Worm (Caenorhabditis elegans) whole organism, late embryonic: ENCODE results near the gene Y55B1BL.1.

ENCODE experiments used
- C08G9.2 ChIP-seq: sonication (generic microtip); optimal IDR thresholded peaks from 2 replicates; lab custom pipeline; 2016; ENCODE audit warnings: mild to moderate bottlenecking, missing genetic modification characterization, moderate library complexity, missing compliant biosample characterization
- F13H6.1 ChIP-seq: sonication (generic microtip); optimal IDR thresholded peaks from 2 replicates; lab custom pipeline; 2016; ENCODE audit warnings: missing genetic modification characterization, missing compliant biosample characterization
- K02D7.2 ChIP-seq: sonication (generic microtip); optimal IDR thresholded peaks from 2 replicates; lab custom pipeline; 2017; ENCODE audit warnings: mild to moderate bottlenecking, missing genetic modification characterization, missing compliant biosample characterization
- K09A11.1 ChIP-seq: sonication (generic microtip); optimal IDR thresholded peaks from 2 replicates; lab custom pipeline; 2017; ENCODE audit warnings: antibody characterized with exemption, mild to moderate bottlenecking, missing genetic modification characterization, missing compliant biosample characterization; ENCODE audit not compliant: insufficient read depth
- T23F11.4 ChIP-seq: fragments of 200-800 bp; sonication (Bioruptor generic); optimal IDR thresholded peaks from 2 replicates; lab custom pipeline; 2018; ENCODE audit warnings: mild to moderate bottlenecking, missing genetic modification characterization, missing compliant biosample characterization
- ama-1 ChIP-seq: fragments of 150-350 bp; optimal IDR thresholded peaks from 2 replicates; lab custom pipeline; 2014
- ceh-14 ChIP-seq: sonication (generic microtip); optimal IDR thresholded peaks from 2 replicates; lab custom pipeline; 2016; ENCODE audit warnings: missing genotype, missing genetic modification characterization, missing compliant biosample characterization
- ceh-19 ChIP-seq: fragments of 200-800 bp; sonication (Bioruptor generic); optimal IDR thresholded peaks from 2 replicates; lab custom pipeline; 2018; ENCODE audit warnings: mild to moderate bottlenecking, missing genetic modification characterization, missing compliant biosample characterization
- ceh-2 ChIP-seq: sonication (generic microtip); optimal IDR thresholded peaks from 2 replicates; lab custom pipeline; 2016; ENCODE audit warnings: missing genotype, missing genetic modification characterization, missing compliant biosample characterization
- ceh-22 ChIP-seq: sonication (generic microtip); optimal IDR thresholded peaks from 2 replicates; lab custom pipeline; 2017; ENCODE audit warnings: missing biosample characterization, missing genetic modification characterization
- ceh-30 ChIP-seq: fragments of 150-350 bp; optimal IDR thresholded peaks from 2 replicates; lab custom pipeline; 2014; ENCODE audit warnings: missing biosample characterization, missing genetic modification characterization
- ceh-31 ChIP-seq: sonication (generic microtip); optimal IDR thresholded peaks from 2 replicates; lab custom pipeline; 2016; ENCODE audit warnings: missing genetic modification characterization, missing compliant biosample characterization
- ceh-34 ChIP-seq: sonication (generic microtip); optimal IDR thresholded peaks from 2 replicates; lab custom pipeline; 2016; ENCODE audit warnings: mild to moderate bottlenecking, missing genetic modification characterization, missing compliant biosample characterization
- ceh-45 ChIP-seq: fragments of 200-800 bp; sonication (Bioruptor generic); IDR thresholded peaks from 2 replicates; pipeline ENCODE4 v1.3.6; 2022; ENCODE audit warnings: missing genetic modification reagents, missing genetic modification characterization, missing compliant biosample characterization
- ceh-48 ChIP-seq: sonication (generic microtip); optimal IDR thresholded peaks from 2 replicates; lab custom pipeline; 2016; ENCODE audit warnings: missing genetic modification characterization, inconsistent platforms, missing compliant biosample characterization
- ceh-6 ChIP-seq: fragments of 200-800 bp; sonication (Bioruptor generic); optimal IDR thresholded peaks from 2 replicates; lab custom pipeline; 2018; ENCODE audit warnings: mild to moderate bottlenecking, missing genetic modification characterization, missing compliant biosample characterization
- dve-1 ChIP-seq: sonication (generic microtip); optimal IDR thresholded peaks from 2 replicates; lab custom pipeline; 2017; ENCODE audit warnings: antibody characterized with exemption, mild to moderate bottlenecking, missing genetic modification characterization, missing compliant biosample characterization
- elt-2 ChIP-seq: sonication (generic microtip); optimal IDR thresholded peaks from 2 replicates; lab custom pipeline; 2016; ENCODE audit warnings: missing genetic modification reagents, missing genetic modification characterization, missing compliant biosample characterization
- ets-4 ChIP-seq: sonication (generic microtip); optimal IDR thresholded peaks from 2 replicates; lab custom pipeline; 2016; ENCODE audit warnings: missing genetic modification characterization, missing compliant biosample characterization
- fkh-10 ChIP-seq: fragments of 150-350 bp; optimal IDR thresholded peaks from 2 replicates; lab custom pipeline; 2014; ENCODE audit warnings: missing biosample characterization, missing genetic modification reagents, missing genetic modification characterization
- hlh-13 ChIP-seq: fragments of 200-800 bp; sonication (Bioruptor generic); optimal IDR thresholded peaks from 2 replicates; lab custom pipeline; 2018; ENCODE audit warnings: mild to moderate bottlenecking, missing genetic modification characterization, missing compliant biosample characterization
- hlh-30 ChIP-seq: sonication (generic microtip); optimal IDR thresholded peaks from 2 replicates; lab custom pipeline; 2017; ENCODE audit warnings: antibody characterized with exemption, missing genetic modification characterization, missing compliant biosample characterization; ENCODE audit not compliant: insufficient read depth
- hlh-6 ChIP-seq: sonication (generic microtip); optimal IDR thresholded peaks from 2 replicates; lab custom pipeline; 2016; ENCODE audit warnings: missing genotype, missing genetic modification characterization, missing compliant biosample characterization
- hlh-8 ChIP-seq: sonication (generic microtip); optimal IDR thresholded peaks from 2 replicates; lab custom pipeline; 2016; ENCODE audit warnings: missing genotype, missing genetic modification characterization, missing compliant biosample characterization
- lin-11 ChIP-seq: fragments of 200-800 bp; sonication (Bioruptor generic); optimal IDR thresholded peaks from 2 replicates; lab custom pipeline; 2018; ENCODE audit warnings: mild to moderate bottlenecking, missing genetic modification characterization, missing compliant biosample characterization
- nfya-1 ChIP-seq: sonication (generic microtip); optimal IDR thresholded peaks from 2 replicates; lab custom pipeline; 2017; ENCODE audit warnings: missing genetic modification characterization, mild to moderate bottlenecking, missing compliant biosample characterization, antibody characterized with exemption, moderate library complexity
- nhr-11 ChIP-seq: fragments of 150-350 bp; optimal IDR thresholded peaks from 2 replicates; lab custom pipeline; 2014; ENCODE audit warnings: missing biosample characterization, missing genetic modification characterization
- nhr-232 ChIP-seq: sonication (generic microtip); optimal IDR thresholded peaks from 2 replicates; lab custom pipeline; 2016; ENCODE audit warnings: missing genetic modification characterization, missing compliant biosample characterization
- npax-4 ChIP-seq: sonication (generic microtip); optimal IDR thresholded peaks from 2 replicates; lab custom pipeline; 2016; ENCODE audit warnings: missing genetic modification characterization, missing compliant biosample characterization
- odd-2 ChIP-seq: sonication (generic microtip); optimal IDR thresholded peaks from 2 replicates; lab custom pipeline; 2017; ENCODE audit warnings: antibody characterized with exemption, mild to moderate bottlenecking, missing genetic modification characterization, missing compliant biosample characterization
- pat-9 ChIP-seq: fragments of 200-800 bp; sonication (Bioruptor generic); optimal IDR thresholded peaks from 2 replicates; lab custom pipeline; 2018; ENCODE audit warnings: mild to moderate bottlenecking, missing genetic modification characterization, moderate library complexity, missing compliant biosample characterization
- pha-2 ChIP-seq: sonication (generic microtip); optimal IDR thresholded peaks from 2 replicates; lab custom pipeline; 2017; ENCODE audit warnings: mild to moderate bottlenecking, missing genetic modification characterization, missing compliant biosample characterization
- pha-4 ChIP-seq: fragments of 150-350 bp; optimal IDR thresholded peaks from 2 replicates; lab custom pipeline; 2018; ENCODE audit warnings: missing biosample characterization, missing genetic modification reagents, missing genetic modification characterization
- pqm-1 ChIP-seq: sonication (generic microtip); optimal IDR thresholded peaks from 2 replicates; lab custom pipeline; 2016; ENCODE audit warnings: missing genetic modification characterization, missing compliant biosample characterization
- pros-1 ChIP-seq: fragments of 150-350 bp; optimal IDR thresholded peaks from 2 replicates; lab custom pipeline; 2014; ENCODE audit warnings: missing biosample characterization, missing genetic modification reagents, missing genetic modification characterization
- ref-2 ChIP-seq: sonication (generic microtip); optimal IDR thresholded peaks from 2 replicates; lab custom pipeline; 2016; ENCODE audit warnings: missing genetic modification characterization, missing compliant biosample characterization
- rnt-1 ChIP-seq: sonication (generic microtip); optimal IDR thresholded peaks from 2 replicates; lab custom pipeline; 2016; ENCODE audit warnings: missing genetic modification characterization, missing compliant biosample characterization
- sox-2 ChIP-seq: fragments of 200-800 bp; sonication (Bioruptor generic); IDR thresholded peaks from 2 replicates; pipeline ENCODE4 v1.3.6; 2022; ENCODE audit warnings: missing genetic modification reagents, missing genetic modification characterization, missing compliant biosample characterization
- sox-4 ChIP-seq: sonication (generic microtip); optimal IDR thresholded peaks from 2 replicates; lab custom pipeline; 2017; ENCODE audit warnings: mild to moderate bottlenecking, missing genetic modification characterization, inconsistent platforms, missing compliant biosample characterization
- syd-9 ChIP-seq: sonication (generic microtip); optimal IDR thresholded peaks from 2 replicates; lab custom pipeline; 2016; ENCODE audit warnings: mild to moderate bottlenecking, missing genetic modification characterization, moderate library complexity, missing compliant biosample characterization
- tbx-2 ChIP-seq: sonication (generic microtip); optimal IDR thresholded peaks from 2 replicates; lab custom pipeline; 2016; ENCODE audit warnings: missing genetic modification characterization, missing compliant biosample characterization
- tbx-7 ChIP-seq: sonication (generic microtip); optimal IDR thresholded peaks from 2 replicates; lab custom pipeline; 2016; ENCODE audit warnings: missing genotype, missing genetic modification characterization, missing compliant biosample characterization
- ttx-3 ChIP-seq: sonication (generic microtip); optimal IDR thresholded peaks from 2 replicates; lab custom pipeline; 2016; ENCODE audit warnings: missing genetic modification reagents, missing genetic modification characterization, missing compliant biosample characterization
- unc-55 ChIP-seq: sonication (generic microtip); optimal IDR thresholded peaks from 2 replicates; lab custom pipeline; 2017; ENCODE audit warnings: missing biosample characterization, missing genetic modification reagents, missing genetic modification characterization
- zip-5 ChIP-seq: sonication (generic microtip); optimal IDR thresholded peaks from 2 replicates; lab custom pipeline; 2016; ENCODE audit warnings: missing genetic modification characterization, missing compliant biosample characterization

Gene Y55B1BL.1

ce11 chrIII:402168-402813 is at the start of gene Y55B1BL.1, which contains the start of gene Y55B1BL.2:
Gene Y55B1BL.1, plus strand, starts transcription at chrIII:402384.
Gene Y55B1BL.2, plus strand, starts transcription at chrIII:402763.
- TF ChIP-seq hlh-30 (tag; lab: Kevin White, UChicago) (peak; percentile 45), hlh-8 (tag; lab: Kevin White, UChicago) (no peak), unc-55 (GFP tag; lab: Kevin White, UChicago) (no peak)

- TF ChIP-seq hlh-13 (no peak), ceh-2 (no peak), T23F11.4 (GFP tag; lab: Kevin White, UChicago) (no peak), ttx-3 (tag; lab: Kevin White, UChicago) (no peak), pha-2 (tag; lab: Kevin White, UChicago) (no peak), odd-2 (tag; lab: Kevin White, UChicago) (no peak), K02D7.2 (no peak), pat-9 (no peak), elt-2 (no peak), nhr-11 (tag; lab: Kevin White, UChicago) (no peak), tbx-2 (no peak), F13H6.1 (tag; lab: Kevin White, UChicago) (no peak), hlh-6 (no peak), tbx-7 (tag; lab: Kevin White, UChicago) (no peak), pqm-1 (no peak), pha-4 (no peak), zip-5 (tag; lab: Kevin White, UChicago) (no peak), fkh-10 (GFP tag; lab: Kevin White, UChicago) (no peak), npax-4 (tag; lab: Kevin White, UChicago) (no peak), lin-11 (no peak)
Measured at ce11 chrIII:352992-353391, 49.2 kb upstream of the Y55B1BL.1 start.

ce11 chrIII:354545-355460 is 47.4 kb upstream of the Y55B1BL.1 start, which contains the start of gene gei-4:
Gene gei-4, minus strand, starts transcription at chrIII:354800.
- TF ChIP-seq nhr-232 (tag; lab: Kevin White, UChicago) (no peak), ceh-19 (no peak), tbx-7 (tag; lab: Kevin White, UChicago) (no peak), C08G9.2 (tag; lab: Kevin White, UChicago) (peak; percentile 45), ceh-34 (peak; percentile 93), ceh-30 (peak; percentile 31), pros-1 (tag; lab: Kevin White, UChicago) (peak; percentile 82), pha-4 (no peak), hlh-8 (tag; lab: Kevin White, UChicago) (peak; percentile 22), ama-1 (peak; percentile 59), sox-4 (peak; percentile 7), sox-2 (GFP tag; lab: Robert Waterston, UW) (peak; percentile 19; the same call in 1 of the 2 replicates), F13H6.1 (tag; lab: Kevin White, UChicago) (peak; percentile 76), pqm-1 (no peak), ets-4 (tag; lab: Kevin White, UChicago) (peak; percentile 59), pha-2 (tag; lab: Kevin White, UChicago) (peak; percentile 54), tbx-2 (peak; percentile 76), ceh-2 (peak; percentile 41), ceh-48 (tag; lab: Kevin White, UChicago) (peak; percentile 97), dve-1 (tag; lab: Kevin White, UChicago) (peak; percentile 2), nfya-1 (tag; lab: Kevin White, UChicago) (peak; percentile 85), hlh-30 (tag; lab: Kevin White, UChicago) (peak; percentile 96), ceh-14 (tag; lab: Kevin White, UChicago) (peak; percentile 80), ref-2 (tag; lab: Kevin White, UChicago) (peak; percentile 78), ceh-6 (GFP tag; lab: Kevin White, UChicago) (peak; percentile 45), ceh-45 (GFP tag; lab: Robert Waterston, UW) (no peak), hlh-6 (no peak), rnt-1 (tag; lab: Kevin White, UChicago) (peak; percentile 63), elt-2 (peak; percentile 52), syd-9 (tag; lab: Kevin White, UChicago) (peak; percentile 71), K09A11.1 (tag; lab: Kevin White, UChicago) (peak; percentile 5), T23F11.4 (GFP tag; lab: Kevin White, UChicago) (no peak), ceh-22 (tag; lab: Kevin White, UChicago) (peak; percentile 47), ceh-31 (peak; percentile 93)
